Fruit fly (Drosophila melanogaster): Measurements from ENCODE around the gene baz.

Gene baz

dm6 chrX:17147983-17148637 is 11.7 kb upstream of the baz start, which contains the start of gene RpS5a (continued):
- TF ChIP-seq maf-S (GFP tag; optimal IDR thresholded peaks at IDR 0.05) (peak; percentile 76), CG11696 (GFP tag; IDR thresholded peaks at IDR 0.05) (0 out of 2 replicates have a peak, but pooled peaks have one; percentile 53), tna (GFP tag; IDR thresholded peaks at IDR 0.05; ENCODE audit: partially characterized antibody) (peak; percentile 59; the same call in 1 of the 2 replicates), CG2120 (GFP tag; optimal IDR thresholded peaks at IDR 0.05) (peak; percentile 65), CG4707 (GFP tag; optimal IDR thresholded peaks at IDR 0.05) (peak; percentile 76), CG15073 (GFP tag; optimal IDR thresholded peaks at IDR 0.05) (no peak), C15 (GFP tag; IDR thresholded peaks at IDR 0.05) (no peak), Ravus (GFP tag; IDR thresholded peaks at IDR 0.05) (no peak; the same call in 1 of the 2 replicates), CG4854 (GFP tag; optimal IDR thresholded peaks at IDR 0.05) (peak; percentile 70), lbe (GFP tag; optimal IDR thresholded peaks at IDR 0.05) (no peak), CG11085 (GFP tag; IDR thresholded peaks at IDR 0.05) (peak; percentile 47; the same call in 1 of the 2 replicates), Deaf1 (tag; optimal IDR thresholded peaks at IDR 0.05) (no peak), TFAM (GFP tag; optimal IDR thresholded peaks at IDR 0.05) (peak; percentile 36), fd102C (GFP tag; optimal IDR thresholded peaks at IDR 0.05) (peak; percentile 71), CG2129 (GFP tag; IDR thresholded peaks at IDR 0.05; ENCODE audit: partially characterized antibody) (peak; percentile 62), Camta (GFP tag; optimal IDR thresholded peaks at IDR 0.05) (peak; percentile 87), fru (optimal IDR thresholded peaks at IDR 0.05) (no peak), CrebB (tag; optimal IDR thresholded peaks at IDR 0.05) (peak; percentile 80), Pdp1 (GFP tag; optimal IDR thresholded peaks at IDR 0.05) (peak; percentile 70 to 74), jumu (GFP tag; optimal IDR thresholded peaks at IDR 0.05) (peak; percentile 65), ttk (GFP tag; IDR thresholded peaks at IDR 0.05) (peak; percentile 64), CG7839 (tag; optimal IDR thresholded peaks at IDR 0.05) (peak; percentile 67), zfh2 (GFP tag; optimal IDR thresholded peaks at IDR 0.05) (peak; percentile 86), yki (optimal IDR thresholded peaks at IDR 0.05) (no peak), CG14441 (GFP tag; IDR thresholded peaks at IDR 0.05) (peak; percentile 74), CG15696 (tag; optimal IDR thresholded peaks at IDR 0.05) (peak; percentile 28), bigmax (GFP tag; optimal IDR thresholded peaks at IDR 0.05) (peak; percentile 98), tll (GFP tag; optimal IDR thresholded peaks at IDR 0.05) (peak in 1 of 2 experiments; percentile 97), CG12299 (tag; optimal IDR thresholded peaks at IDR 0.05) (peak; percentile 61), dysf (GFP tag; IDR thresholded peaks at IDR 0.05) (peak; percentile 76), emc (GFP tag; optimal IDR thresholded peaks at IDR 0.05) (peak; percentile 88), CG7271 (tag; optimal IDR thresholded peaks at IDR 0.05) (peak; percentile 88), pho (GFP tag; optimal IDR thresholded peaks at IDR 0.05) (peak; percentile 77), Mad (GFP tag; optimal IDR thresholded peaks at IDR 0.05) (peak; percentile 80), CG3281 (GFP tag; optimal IDR thresholded peaks at IDR 0.05) (peak; percentile 90), Sin3A (optimal IDR thresholded peaks at IDR 0.05) (peak; percentile 99), Dll (GFP tag; IDR thresholded peaks at IDR 0.05; ENCODE audit: partially characterized antibody) (peak; percentile 86), CG10462 (GFP tag; optimal IDR thresholded peaks at IDR 0.05) (peak; percentile 36), CG17186 (GFP tag; optimal IDR thresholded peaks at IDR 0.05) (peak; percentile 86), hth (optimal IDR thresholded peaks at IDR 0.05) (no peak), prd (optimal IDR thresholded peaks at IDR 0.05) (no peak), prd (GFP tag; IDR thresholded peaks at IDR 0.05) (peak; percentile 69), hkb (optimal IDR thresholded peaks at IDR 0.05) (no peak), hkb (GFP tag; IDR thresholded peaks at IDR 0.05) (peak; percentile 71), zf30C (GFP tag; optimal IDR thresholded peaks at IDR 0.05) (peak; percentile 47), Sry-β (GFP tag; optimal IDR thresholded peaks at IDR 0.05) (peak; percentile 53), CG16863 (GFP tag; optimal IDR thresholded peaks at IDR 0.05) (peak; percentile 79), CG43689 (GFP tag; IDR thresholded peaks at IDR 0.05) (no peak), slbo (GFP tag; IDR thresholded peaks at IDR 0.05) (peak; percentile 75), tup (GFP tag; optimal IDR thresholded peaks at IDR 0.05) (peak; percentile 63), MBD-R2 (GFP tag; IDR thresholded peaks at IDR 0.05) (peak; percentile 60; the same call in 1 of the 2 replicates)

Data from whole organism, embryonic.